Fruit fly (Drosophila melanogaster): ENCODE data around the gene Pbp45.

DNA sequence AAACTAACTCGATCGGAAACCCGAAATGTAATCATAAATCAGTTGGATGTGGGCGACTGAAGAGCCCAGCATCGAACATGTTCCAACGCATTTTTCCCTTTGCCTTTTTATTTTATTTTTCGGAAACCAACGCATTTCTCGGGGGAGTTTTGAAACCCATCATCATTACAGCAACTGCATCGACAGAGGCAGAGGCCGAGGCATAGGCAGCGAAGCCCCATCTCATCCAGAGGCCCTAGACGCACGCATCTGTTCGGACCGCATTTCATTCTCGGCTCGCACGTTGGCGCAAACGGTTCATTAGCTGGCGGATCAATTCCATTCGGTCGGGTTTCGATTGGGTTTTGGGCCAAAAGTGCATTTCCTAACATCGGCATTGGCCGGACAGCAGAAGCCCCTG lies 13.8 kb downstream of the Pbp45 start, which contains the start of gene CG4576:
- no peak for TF ChIP-seq sv (GFP tag; optimal IDR thresholded peaks at IDR 0.05)
- no peak for TF ChIP-seq h (GFP tag; optimal IDR thresholded peaks at IDR 0.05)
- no peak for TF ChIP-seq Abd-B (GFP tag; optimal IDR thresholded peaks at IDR 0.05)
- no peak for TF ChIP-seq br (GFP tag; optimal IDR thresholded peaks at IDR 0.05)
- TF ChIP-seq pan (optimal IDR thresholded peaks at IDR 0.05): no peak
- no peak for TF ChIP-seq Hr83 (GFP tag; optimal IDR thresholded peaks at IDR 0.05; ENCODE audit: poor library complexity, severe bottlenecking)
- no peak for TF ChIP-seq foxo (GFP tag; optimal IDR thresholded peaks at IDR 0.05)
- TF ChIP-seq lola (GFP tag; optimal IDR thresholded peaks at IDR 0.05): no peak
- no peak for TF ChIP-seq Jra (GFP tag; optimal IDR thresholded peaks at IDR 0.05)
- no peak for TF ChIP-seq Hr78 (GFP tag; optimal IDR thresholded peaks at IDR 0.05)
- TF ChIP-seq Dfd (GFP tag; optimal IDR thresholded peaks at IDR 0.05): no peak
- TF ChIP-seq usp (GFP tag; optimal IDR thresholded peaks at IDR 0.05): no peak
- no peak for TF ChIP-seq N (GFP tag; optimal IDR thresholded peaks at IDR 0.05)
- TF ChIP-seq woc (GFP tag; optimal IDR thresholded peaks at IDR 0.05): no peak
